Fruit fly (Drosophila melanogaster) whole organism, embryonic: ENCODE data around the gene CG10214.
A peak's percentile ranks its signal among the peaks of the same experiment; 100 is the strongest.

Experiments used
- Abd-B ChIP-seq: fragments of 200-800 bp; sonication (Bioruptor generic); optimal IDR thresholded peaks from 2 replicates; lab custom pipeline; 2018; ENCODE audit warnings: missing biosample characterization, mild to moderate bottlenecking, missing genetic modification characterization, moderate library complexity
- B-H2 ChIP-seq: fragments of 200-800 bp; sonication (Bioruptor generic); optimal IDR thresholded peaks from 2 replicates; lab custom pipeline; 2018; ENCODE audit warnings: missing biosample characterization, mild to moderate bottlenecking, missing genetic modification characterization
- CG10267 ChIP-seq: fragments of 200-800 bp; sonication (Bioruptor generic); optimal IDR thresholded peaks from 2 replicates; lab custom pipeline; 2018; ENCODE audit warnings: missing biosample characterization, mild to moderate bottlenecking, missing genetic modification characterization, moderate library complexity
- CG12219 ChIP-seq: fragments of 200-800 bp; sonication (Bioruptor generic); optimal IDR thresholded peaks from 3 replicates; lab custom pipeline; 2018; ENCODE audit warnings: missing biosample characterization, mild to moderate bottlenecking, missing genetic modification characterization
- CG12769 ChIP-seq: fragments of 200-800 bp; sonication (Bioruptor generic); optimal IDR thresholded peaks from 2 replicates; lab custom pipeline; 2019; ENCODE audit warnings: missing biosample characterization, mild to moderate bottlenecking, missing genetic modification characterization, moderate library complexity
- CG13287 ChIP-seq: fragments of 200-800 bp; sonication (Bioruptor generic); IDR thresholded peaks from 2 replicates; pipeline ENCODE4 v1.3.6; 2022; ENCODE audit warnings: missing biosample characterization, missing genetic modification characterization; ENCODE audit not compliant: partially characterized antibody
- CG14667 ChIP-seq: fragments of 200-800 bp; sonication (Bioruptor generic); IDR thresholded peaks from 2 replicates; pipeline ENCODE4 v1.3.6; 2022; ENCODE audit warnings: missing biosample characterization, missing genetic modification characterization
- CG14710 ChIP-seq: fragments of 200-800 bp; sonication (Bioruptor generic); optimal IDR thresholded peaks from 3 replicates; lab custom pipeline; 2019; ENCODE audit warnings: missing biosample characterization, mild to moderate bottlenecking, missing genetic modification characterization, moderate library complexity
- CG15479 ChIP-seq: fragments of 200-800 bp; sonication (Bioruptor generic); optimal IDR thresholded peaks from 3 replicates; lab custom pipeline; 2019; ENCODE audit warnings: missing biosample characterization, mild to moderate bottlenecking, missing genetic modification characterization, moderate library complexity
- CG17359 ChIP-seq: fragments of 200-800 bp; sonication (Bioruptor generic); optimal IDR thresholded peaks from 3 replicates; lab custom pipeline; 2018; ENCODE audit warnings: missing biosample characterization, mild to moderate bottlenecking, missing genetic modification characterization, moderate library complexity
- CG17612 ChIP-seq: fragments of 200-800 bp; sonication (Bioruptor generic); IDR thresholded peaks from 2 replicates; pipeline ENCODE4 v1.3.6; 2022; ENCODE audit warnings: missing biosample characterization, missing genetic modification characterization
- CG17802 ChIP-seq: fragments of 200-800 bp; sonication (Bioruptor generic); optimal IDR thresholded peaks from 2 replicates; lab custom pipeline; 2018; ENCODE audit warnings: missing biosample characterization, mild to moderate bottlenecking, missing genetic modification characterization, moderate library complexity
- CG18619 ChIP-seq: fragments of 200-800 bp; sonication (Bioruptor generic); optimal IDR thresholded peaks from 3 replicates; lab custom pipeline; 2017; ENCODE audit warnings: missing biosample characterization, mild to moderate bottlenecking, missing genetic modification characterization
- CG2116 ChIP-seq: fragments of 200-800 bp; sonication (Bioruptor generic); optimal IDR thresholded peaks from 3 replicates; lab custom pipeline; 2018; ENCODE audit warnings: missing biosample characterization, mild to moderate bottlenecking, missing genetic modification characterization
- CG2875 ChIP-seq: fragments of 200-800 bp; sonication (Bioruptor generic); optimal IDR thresholded peaks from 2 replicates; lab custom pipeline; 2017; ENCODE audit warnings: missing biosample characterization, mild to moderate bottlenecking, missing genetic modification characterization, missing genetic modification reagents
- CG34422 ChIP-seq: fragments of 200-800 bp; sonication (Bioruptor generic); IDR thresholded peaks from 3 replicates; pipeline ENCODE4 v1.3.6; 2022; ENCODE audit warnings: missing biosample characterization, missing genetic modification characterization
- CG43689 ChIP-seq: fragments of 200-800 bp; sonication (Bioruptor generic); IDR thresholded peaks from 2 replicates; pipeline ENCODE4 v1.3.6; 2022; ENCODE audit warnings: missing biosample characterization, missing genetic modification characterization
- CG7786 ChIP-seq: fragments of 200-800 bp; sonication (Bioruptor generic); optimal IDR thresholded peaks from 2 replicates; lab custom pipeline; 2016; ENCODE audit warnings: missing biosample characterization, missing genetic modification characterization
- CG7928 ChIP-seq: fragments of 200-800 bp; sonication (Bioruptor generic); optimal IDR thresholded peaks from 2 replicates; lab custom pipeline; 2017; ENCODE audit warnings: missing biosample characterization, mild to moderate bottlenecking, missing genetic modification characterization
- CG7963 ChIP-seq: fragments of 200-800 bp; sonication (Bioruptor generic); IDR thresholded peaks from 3 replicates; pipeline ENCODE4 v1.3.6; 2022; ENCODE audit warnings: missing biosample characterization, missing genetic modification characterization; ENCODE audit not compliant: partially characterized antibody
- CG9215 ChIP-seq: fragments of 200-800 bp; sonication (Bioruptor generic); IDR thresholded peaks from 2 replicates; pipeline ENCODE4 v1.3.6; 2022; ENCODE audit warnings: missing biosample characterization, missing genetic modification characterization
- CG9797 ChIP-seq: fragments of 200-800 bp; sonication (Bioruptor generic); optimal IDR thresholded peaks from 3 replicates; lab custom pipeline; 2018; ENCODE audit warnings: missing biosample characterization, mild to moderate bottlenecking, missing genetic modification characterization
- CkIIα-i1 ChIP-seq: fragments of 200-800 bp; sonication (Bioruptor generic); IDR thresholded peaks from 2 replicates; pipeline ENCODE4 v1.3.6; 2022; ENCODE audit warnings: missing biosample characterization, missing genetic modification characterization
- Dfd ChIP-seq, 2 experiments: fragments of >200 bp; optimal IDR thresholded peaks; 2 replicates each; lab custom pipeline; 2017; ENCODE audit warnings: missing biosample characterization in 2 of 2, missing genetic modification characterization in 2 of 2
- Doc3 ChIP-seq: fragments of 200-800 bp; sonication (Bioruptor generic); IDR thresholded peaks from 3 replicates; pipeline ENCODE4 v1.3.6; 2022; ENCODE audit warnings: missing biosample characterization, missing genetic modification characterization; ENCODE audit not compliant: partially characterized antibody
- H15 ChIP-seq: fragments of 200-800 bp; sonication (Bioruptor generic); IDR thresholded peaks from 3 replicates; pipeline ENCODE4 v1.3.6; 2022; ENCODE audit warnings: missing biosample characterization, missing genetic modification characterization
- HHEX ChIP-seq: fragments of 200-800 bp; sonication (Bioruptor generic); optimal IDR thresholded peaks from 3 replicates; lab custom pipeline; 2017; ENCODE audit warnings: missing biosample characterization, mild to moderate bottlenecking, missing genetic modification characterization, missing genetic modification reagents
- HLH54F ChIP-seq: fragments of 200-800 bp; sonication (Bioruptor generic); optimal IDR thresholded peaks from 3 replicates; lab custom pipeline; 2016; ENCODE audit warnings: missing biosample characterization, missing genetic modification characterization
- Hr39 ChIP-seq: fragments of >200 bp; optimal IDR thresholded peaks from 2 replicates; lab custom pipeline; 2017
- Poxn ChIP-seq: fragments of 200-800 bp; sonication (Bioruptor generic); IDR thresholded peaks from 2 replicates; pipeline ENCODE4 v1.3.6; 2022; ENCODE audit warnings: missing biosample characterization, missing genetic modification characterization
- Sox102F ChIP-seq: fragments of 200-800 bp; sonication (Bioruptor generic); optimal IDR thresholded peaks from 2 replicates; lab custom pipeline; 2018; ENCODE audit warnings: missing biosample characterization, mild to moderate bottlenecking, missing genetic modification characterization, moderate library complexity
- Ssrp ChIP-seq: fragments of 200-800 bp; sonication (Bioruptor generic); optimal IDR thresholded peaks from 2 replicates; lab custom pipeline; 2018; ENCODE audit warnings: missing biosample characterization, mild to moderate bottlenecking, missing genetic modification characterization, moderate library complexity
- ara ChIP-seq: fragments of 200-800 bp; sonication (Bioruptor generic); IDR thresholded peaks from 2 replicates; pipeline ENCODE4 v1.3.6; 2022; ENCODE audit warnings: missing biosample characterization, missing genetic modification characterization
- cad ChIP-seq: fragments of >200 bp; optimal IDR thresholded peaks from 2 replicates; lab custom pipeline; 2017; ENCODE audit warnings: missing biosample characterization, missing genetic modification characterization
- cg ChIP-seq: fragments of 200-800 bp; sonication (Bioruptor generic); optimal IDR thresholded peaks from 3 replicates; lab custom pipeline; 2019; ENCODE audit warnings: missing biosample characterization, mild to moderate bottlenecking, missing genetic modification characterization, moderate library complexity
- ci ChIP-seq: fragments of 200-800 bp; sonication (Bioruptor generic); IDR thresholded peaks from 3 replicates; pipeline ENCODE4 v1.3.6; 2022; ENCODE audit warnings: missing biosample characterization, missing genetic modification characterization
- dati ChIP-seq: fragments of 200-800 bp; sonication (Bioruptor generic); IDR thresholded peaks from 2 replicates; pipeline ENCODE4 v1.3.6; 2022; ENCODE audit warnings: missing biosample characterization, missing genetic modification characterization
- dmrt99B ChIP-seq: fragments of 200-800 bp; sonication (Bioruptor generic); optimal IDR thresholded peaks from 2 replicates; lab custom pipeline; 2018; ENCODE audit warnings: missing biosample characterization, mild to moderate bottlenecking, missing genetic modification characterization, moderate library complexity
- fu2 ChIP-seq: fragments of 200-800 bp; sonication (Bioruptor generic); optimal IDR thresholded peaks from 2 replicates; lab custom pipeline; 2016; ENCODE audit warnings: missing biosample characterization, missing genetic modification characterization
- hkb ChIP-seq, 2 experiments: fragments of 200-800 bp in 1 of 2; fragments of >200 bp in 1 of 2; sonication (Bioruptor generic) in 1 of 2; IDR thresholded peaks in 1 of 2; optimal IDR thresholded peaks in 1 of 2; 2 replicates each; pipeline versions ENCODE4 v1.3.6 to Lab custom; 2017 to 2022; ENCODE audit warnings: missing biosample characterization in 1 of 2, missing genetic modification characterization in 1 of 2
- hth ChIP-seq: fragments of >200 bp; optimal IDR thresholded peaks from 2 replicates; lab custom pipeline; 2017; ENCODE audit warnings: inconsistent platforms
- jigr1 ChIP-seq: fragments of 200-800 bp; sonication (Bioruptor generic); IDR thresholded peaks from 3 replicates; pipeline ENCODE4 v1.3.6; 2022; ENCODE audit warnings: missing biosample characterization, missing genetic modification characterization
- klu ChIP-seq: fragments of 200-800 bp; sonication (Bioruptor generic); IDR thresholded peaks from 2 replicates; pipeline ENCODE4 v1.3.6; 2022; ENCODE audit warnings: missing biosample characterization, missing genetic modification characterization
- nerfin-1 ChIP-seq: fragments of 200-800 bp; sonication (Bioruptor generic); optimal IDR thresholded peaks from 3 replicates; lab custom pipeline; 2019; ENCODE audit warnings: missing biosample characterization, mild to moderate bottlenecking, missing genetic modification characterization, moderate library complexity
- oc ChIP-seq: fragments of 200-800 bp; sonication (Bioruptor generic); optimal IDR thresholded peaks from 2 replicates; lab custom pipeline; 2018; ENCODE audit warnings: missing biosample characterization, mild to moderate bottlenecking, missing genetic modification characterization, moderate library complexity
- scrt ChIP-seq: fragments of 200-800 bp; sonication (Bioruptor generic); optimal IDR thresholded peaks from 2 replicates; lab custom pipeline; 2018; ENCODE audit warnings: missing biosample characterization, mild to moderate bottlenecking, missing genetic modification characterization, moderate library complexity
- stc ChIP-seq: fragments of 200-800 bp; sonication (Bioruptor generic); IDR thresholded peaks from 2 replicates; pipeline ENCODE4 v1.3.6; 2022; ENCODE audit warnings: missing biosample characterization, missing genetic modification characterization
- twi ChIP-seq: fragments of 200-800 bp; optimal IDR thresholded peaks from 2 replicates; lab custom pipeline; 2019; ENCODE audit warnings: missing biosample characterization, mild to moderate bottlenecking, missing genetic modification characterization, moderate library complexity
- vvl ChIP-seq: fragments of 200-800 bp; sonication (Bioruptor generic); IDR thresholded peaks from 2 replicates; pipeline ENCODE4 v1.3.6; 2022; ENCODE audit warnings: missing biosample characterization, missing genetic modification characterization
- zfh2 ChIP-seq: fragments of 200-800 bp; sonication (Bioruptor generic); optimal IDR thresholded peaks from 2 replicates; lab custom pipeline; 2016; ENCODE audit warnings: missing biosample characterization, missing genetic modification characterization

Gene CG10214

DNA sequence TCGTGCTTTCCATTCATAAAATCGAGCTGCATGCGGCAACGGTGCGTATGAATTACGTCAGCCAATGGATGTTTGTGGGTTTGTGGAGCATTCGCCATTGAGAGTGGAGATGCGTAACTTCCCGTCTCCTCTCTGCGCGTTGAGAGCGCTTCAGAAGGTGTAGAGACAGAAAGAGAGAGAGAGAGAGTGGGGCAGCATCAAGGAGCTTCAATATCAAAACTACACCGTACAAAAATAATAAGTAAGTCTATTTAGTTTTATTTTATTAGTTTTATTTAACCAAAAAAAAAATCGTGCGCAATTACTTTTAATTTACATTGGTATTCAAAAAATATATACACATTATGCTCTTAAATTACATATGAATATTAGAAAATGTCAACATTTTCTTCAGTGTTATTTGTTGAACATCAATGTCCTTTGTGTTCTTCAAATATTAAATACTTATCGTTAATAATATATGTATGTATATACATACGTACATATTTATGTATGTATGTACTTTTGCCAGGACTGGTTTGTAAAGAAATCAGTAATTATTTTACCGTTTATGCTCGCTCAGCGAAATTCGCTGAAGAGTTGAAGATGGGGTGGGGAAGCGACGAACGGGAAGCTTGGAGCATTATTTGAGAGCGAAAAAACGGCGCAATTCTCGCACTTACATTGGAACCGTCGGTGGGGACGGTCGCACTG is 44.5 kb downstream of the CG10214 start, which contains the start of gene CG10365 (continued):
- no peak for TF ChIP-seq CG13287 (GFP tag; lab: Robert Waterston, UW)
- TF ChIP-seq Sox102F (GFP tag; lab: Kevin White, UChicago), result peak; percentile 93
- TF ChIP-seq CG14710 (tag; lab: Kevin White, UChicago), result peak; percentile 67
- peak; percentile 79 for TF ChIP-seq oc (tag; lab: Kevin White, UChicago)
- peak; percentile 67 for TF ChIP-seq H15 (GFP tag; lab: Robert Waterston, UW)
- peak; percentile 84 for TF ChIP-seq CG10267
- no peak for TF ChIP-seq cg (GFP tag; lab: Kevin White, UChicago)
- TF ChIP-seq dmrt99B (tag; lab: Kevin White, UChicago), result peak; percentile 95
- no peak for TF ChIP-seq jigr1 (GFP tag; lab: Robert Waterston, UW)
- TF ChIP-seq CG14667 (GFP tag; lab: Robert Waterston, UW), result peak; percentile 62
- TF ChIP-seq Dfd (GFP tag; optimal IDR thresholded peaks at IDR 0.05; lab: Kevin White, UChicago), result no peak
- no peak for TF ChIP-seq CkIIα-i1 (GFP tag; lab: Robert Waterston, UW)
- TF ChIP-seq hth (lab: Kevin White, UChicago), result no peak
- peak; percentile 75 for TF ChIP-seq klu (GFP tag; lab: Robert Waterston, UW)
- TF ChIP-seq CG34422, result peak; percentile 76
- peak; percentile 81 for TF ChIP-seq Ssrp (tag; lab: Kevin White, UChicago)
- peak; percentile 33 for TF ChIP-seq CG2875 (GFP tag; lab: Kevin White, UChicago)
- peak; percentile 90 for TF ChIP-seq stc (GFP tag; lab: Robert Waterston, UW)
- peak; percentile 59 for TF ChIP-seq CG12219 (GFP tag; lab: Kevin White, UChicago)
- peak; percentile 93 for TF ChIP-seq CG17359 (tag; lab: Kevin White, UChicago)
- peak; percentile 87 for TF ChIP-seq HHEX (GFP tag; lab: Kevin White, UChicago)
- no peak for TF ChIP-seq Doc3 (GFP tag; lab: Robert Waterston, UW)
- TF ChIP-seq Poxn (GFP tag; lab: Robert Waterston, UW), result peak; percentile 54; the same call in 1 of the 2 replicates
- peak; percentile 59 for TF ChIP-seq CG43689 (GFP tag; lab: Robert Waterston, UW)
- TF ChIP-seq CG9215 (GFP tag; lab: Robert Waterston, UW), result peak; percentile 81
- TF ChIP-seq CG18619 (GFP tag; lab: Kevin White, UChicago), result peak; percentile 79
- no peak for TF ChIP-seq fu2 (GFP tag; lab: Kevin White, UChicago)
- TF ChIP-seq vvl, result peak; percentile 93
- peak; percentile 43 for TF ChIP-seq Abd-B (GFP tag; lab: Kevin White, UChicago)
- TF ChIP-seq dati (GFP tag; lab: Robert Waterston, UW), result peak; percentile 38; the same call in 1 of the 2 replicates
- TF ChIP-seq CG7928 (GFP tag; lab: Kevin White, UChicago), result no peak
- no peak for TF ChIP-seq twi (tag; lab: Kevin White, UChicago)
- TF ChIP-seq Hr39, result no peak
- peak; percentile 72 for TF ChIP-seq CG17612 (GFP tag; lab: Robert Waterston, UW)
- TF ChIP-seq nerfin-1 (tag; lab: Kevin White, UChicago), result peak; percentile 80
- TF ChIP-seq hkb (optimal IDR thresholded peaks at IDR 0.05; lab: Kevin White, UChicago), result no peak
- peak; percentile 84 for TF ChIP-seq hkb (GFP tag; IDR thresholded peaks at IDR 0.05; lab: Robert Waterston, UW)
- TF ChIP-seq CG15479 (GFP tag; lab: Kevin White, UChicago), result no peak
- TF ChIP-seq B-H2, result peak; percentile 59
- TF ChIP-seq zfh2 (GFP tag; lab: Kevin White, UChicago), result no peak
- TF ChIP-seq ara (GFP tag; lab: Robert Waterston, UW), result no peak
- peak; percentile 61; the same call in 1 of the 3 replicates for TF ChIP-seq ci (GFP tag; lab: Robert Waterston, UW)
- TF ChIP-seq CG7963 (GFP tag; lab: Robert Waterston, UW), result no peak
- TF ChIP-seq HLH54F, result no peak
- TF ChIP-seq CG17802 (tag; lab: Kevin White, UChicago), result no peak
- TF ChIP-seq CG9797 (GFP tag; lab: Kevin White, UChicago), result no peak
- TF ChIP-seq CG7786 (GFP tag; lab: Kevin White, UChicago), result no peak
- peak; percentile 70 for TF ChIP-seq CG12769
- no peak for TF ChIP-seq cad
- peak; percentile 56 for TF ChIP-seq CG2116
- TF ChIP-seq scrt, result peak; percentile 81
